Worm (Caenorhabditis elegans) whole organism, L1 larva: ENCODE measurements around the gene sra-6.

Source experiments
- C16A3.4 ChIP-seq: fragments of 150-350 bp; optimal IDR thresholded peaks from 2 replicates; lab custom pipeline; 2014; ENCODE audit warnings: missing biosample characterization, missing genetic modification characterization
- ama-1 ChIP-seq: fragments of 150-350 bp; optimal IDR thresholded peaks from 2 replicates; lab custom pipeline; 2014
- blmp-1 ChIP-seq: fragments of 150-350 bp; optimal IDR thresholded peaks from 2 replicates; lab custom pipeline; 2014; ENCODE audit warnings: missing biosample characterization, missing genetic modification characterization
- ceh-82 ChIP-seq, 3 experiments: fragments of 150-350 bp in 1 of 3; sonication (generic microtip) in 2 of 3; optimal IDR thresholded peaks; 2 replicates each; lab custom pipeline; 2014 to 2017; ENCODE audit warnings: missing biosample characterization in 3 of 3, missing genetic modification characterization in 3 of 3
- ceh-88 ChIP-seq: fragments of 200-800 bp; sonication (Bioruptor generic); IDR thresholded peaks from 2 replicates; pipeline ENCODE4 v1.3.6; 2022; ENCODE audit warnings: missing genetic modification characterization, missing compliant biosample characterization
- ceh-90 ChIP-seq: sonication (generic microtip); optimal IDR thresholded peaks from 2 replicates; lab custom pipeline; 2016; ENCODE audit warnings: missing genetic modification characterization, missing compliant biosample characterization
- ces-1 ChIP-seq: fragments of 150-350 bp; optimal IDR thresholded peaks from 2 replicates; lab custom pipeline; 2014; ENCODE audit warnings: missing biosample characterization, missing genetic modification reagents, missing genetic modification characterization
- dpl-1 ChIP-seq, 3 experiments: fragments of 150-350 bp in 2 of 3; sonication (generic microtip) in 1 of 3; optimal IDR thresholded peaks; 2 replicates each; lab custom pipeline; 2014 to 2017; ENCODE audit warnings: missing biosample characterization in 3 of 3, missing genetic modification characterization in 3 of 3, missing genetic modification reagents in 3 of 3
- dsc-1 ChIP-seq: sonication (generic microtip); optimal IDR thresholded peaks from 2 replicates; lab custom pipeline; 2016; ENCODE audit warnings: mild to moderate bottlenecking, missing genetic modification characterization, missing compliant biosample characterization
- efl-1 ChIP-seq, 4 experiments: fragments of 150-350 bp; optimal IDR thresholded peaks in 3 of 4; peaks in 1 of 4; 1 replicate in 1 of 4; 2 replicates in 3 of 4; lab custom pipeline; 2014; ENCODE audit warnings: missing biosample characterization in 2 of 4, missing genetic modification characterization in 2 of 4, missing genetic modification reagents in 2 of 4
- efl-3 ChIP-seq: fragments of 200-800 bp; sonication (Bioruptor generic); optimal IDR thresholded peaks from 2 replicates; lab custom pipeline; 2018; ENCODE audit warnings: mild to moderate bottlenecking, missing genetic modification characterization, missing compliant biosample characterization
- egl-13 ChIP-seq: sonication (generic microtip); optimal IDR thresholded peaks from 2 replicates; lab custom pipeline; 2016; ENCODE audit warnings: missing genotype, missing genetic modification reagents, missing genetic modification characterization, missing compliant biosample characterization
- egl-27 ChIP-seq, 2 experiments: fragments of 150-350 bp in 1 of 2; sonication (generic microtip); optimal IDR thresholded peaks; 3 replicates each; lab custom pipeline; 2017 to 2018; ENCODE audit warnings: missing biosample characterization in 2 of 2, missing genetic modification characterization in 2 of 2, missing genetic modification reagents in 2 of 2
- elt-3 ChIP-seq, 6 experiments: fragments of 150-350 bp in 1 of 6; sonication (generic microtip); optimal IDR thresholded peaks; 2 replicates each; lab custom pipeline; 2017 to 2018; ENCODE audit warnings: missing biosample characterization in 6 of 6, missing genetic modification characterization in 6 of 6, inconsistent platforms in 1 of 6
- fkh-10 ChIP-seq: sonication (generic microtip); optimal IDR thresholded peaks from 2 replicates; lab custom pipeline; 2017; ENCODE audit warnings: missing biosample characterization, missing genetic modification reagents, missing genetic modification characterization
- grh-1 ChIP-seq: fragments of 200-800 bp; sonication (Bioruptor generic); IDR thresholded peaks from 2 replicates; pipeline ENCODE4 v1.3.6; 2022; ENCODE audit warnings: missing genetic modification reagents, missing genetic modification characterization, missing compliant biosample characterization
- hlh-17 ChIP-seq: fragments of 200-800 bp; sonication (Bioruptor generic); optimal IDR thresholded peaks from 2 replicates; lab custom pipeline; 2018; ENCODE audit warnings: missing genetic modification characterization, mild to moderate bottlenecking, missing compliant biosample characterization, moderate library complexity, borderline replicate concordance
- irx-1 ChIP-seq: sonication (generic microtip); optimal IDR thresholded peaks from 2 replicates; lab custom pipeline; 2016; ENCODE audit warnings: missing genetic modification characterization, missing compliant biosample characterization
- lin-14 ChIP-seq: fragments of 200-800 bp; sonication (Bioruptor generic); optimal IDR thresholded peaks from 2 replicates; lab custom pipeline; 2018; ENCODE audit warnings: mild to moderate bottlenecking, missing genetic modification characterization, moderate library complexity, missing compliant biosample characterization
- lin-35 ChIP-seq, 2 experiments: fragments of 150-350 bp; optimal IDR thresholded peaks; 2 replicates each; lab custom pipeline; 2014; ENCODE audit warnings: missing biosample characterization in 2 of 2, missing genetic modification characterization in 2 of 2, missing genetic modification reagents in 2 of 2
- lin-39 ChIP-seq: fragments of 150-350 bp; optimal IDR thresholded peaks from 2 replicates; lab custom pipeline; 2014; ENCODE audit warnings: missing biosample characterization, missing genetic modification reagents, missing genetic modification characterization
- lsy-2 ChIP-seq, 2 experiments: fragments of 150-350 bp; optimal IDR thresholded peaks; 2 replicates each; lab custom pipeline; 2014; ENCODE audit warnings: missing biosample characterization in 2 of 2, missing genetic modification characterization in 2 of 2
- mab-9 ChIP-seq: fragments of 200-800 bp; sonication (Bioruptor generic); IDR thresholded peaks from 2 replicates; pipeline ENCODE4 v1.3.6; 2022; ENCODE audit warnings: missing genetic modification reagents, missing genetic modification characterization, missing compliant biosample characterization
- nhr-19 ChIP-seq: fragments of 200-800 bp; sonication (Bioruptor generic); conservative IDR thresholded peaks from 2 replicates; pipeline ENCODE4 v1.3.6; 2022; ENCODE audit warnings: missing genetic modification characterization, missing compliant biosample characterization
- nhr-20 ChIP-seq: sonication (generic microtip); optimal IDR thresholded peaks from 2 replicates; lab custom pipeline; 2016; ENCODE audit warnings: mild to moderate bottlenecking, missing genetic modification characterization, missing compliant biosample characterization
- nhr-47 ChIP-seq: sonication (generic microtip); optimal IDR thresholded peaks from 2 replicates; lab custom pipeline; 2016; ENCODE audit warnings: mild to moderate bottlenecking, missing genetic modification characterization, moderate library complexity, missing compliant biosample characterization
- nhr-71 ChIP-seq: sonication (generic microtip); optimal IDR thresholded peaks from 2 replicates; lab custom pipeline; 2016; ENCODE audit warnings: mild to moderate bottlenecking, missing genetic modification characterization, moderate library complexity, missing compliant biosample characterization
- nhr-85 ChIP-seq: sonication (generic microtip); peaks from one replicate; lab custom pipeline; 2016; ENCODE audit warnings: missing genetic modification characterization, inconsistent platforms, missing compliant biosample characterization
- pax-3 ChIP-seq: fragments of 200-800 bp; sonication (Bioruptor generic); optimal IDR thresholded peaks from 2 replicates; lab custom pipeline; 2018; ENCODE audit warnings: mild to moderate bottlenecking, missing genetic modification characterization, moderate library complexity, missing compliant biosample characterization
- pqm-1 ChIP-seq: sonication (generic microtip); optimal IDR thresholded peaks from 3 replicates; lab custom pipeline; 2017; ENCODE audit warnings: missing biosample characterization, missing genetic modification characterization
- snpc-4 ChIP-seq: fragments of 150-350 bp; optimal IDR thresholded peaks from 2 replicates; lab custom pipeline; 2014; ENCODE audit warnings: missing biosample characterization, missing genetic modification characterization
- snu-23 ChIP-seq: sonication (generic microtip); optimal IDR thresholded peaks from 2 replicates; lab custom pipeline; 2016; ENCODE audit warnings: missing genetic modification characterization, missing compliant biosample characterization
- sup-37 ChIP-seq: fragments of 200-800 bp; sonication (Bioruptor generic); optimal IDR thresholded peaks from 2 replicates; lab custom pipeline; 2018; ENCODE audit warnings: mild to moderate bottlenecking, missing genetic modification characterization, missing compliant biosample characterization
- tbx-2 ChIP-seq: sonication (generic microtip); optimal IDR thresholded peaks from 2 replicates; lab custom pipeline; 2016; ENCODE audit warnings: missing genetic modification characterization, missing compliant biosample characterization
- tlp-1 ChIP-seq: fragments of 150-350 bp; optimal IDR thresholded peaks from 2 replicates; lab custom pipeline; 2014; ENCODE audit warnings: missing biosample characterization, missing genetic modification characterization
- unc-130 ChIP-seq: fragments of 150-350 bp; optimal IDR thresholded peaks from 2 replicates; lab custom pipeline; 2017; ENCODE audit warnings: missing biosample characterization, missing genetic modification characterization, inconsistent platforms
- unc-30 ChIP-seq: sonication (generic microtip); optimal IDR thresholded peaks from 2 replicates; lab custom pipeline; 2017; ENCODE audit warnings: missing biosample characterization, missing genetic modification characterization
- vab-15 ChIP-seq: sonication (generic microtip); optimal IDR thresholded peaks from 2 replicates; lab custom pipeline; 2017; ENCODE audit warnings: missing genotype, mild to moderate bottlenecking, missing genetic modification characterization, missing compliant biosample characterization
- zip-4 ChIP-seq: fragments of 200-800 bp; sonication (Bioruptor generic); optimal IDR thresholded peaks from 2 replicates; lab custom pipeline; 2018; ENCODE audit warnings: mild to moderate bottlenecking, missing genetic modification characterization, moderate library complexity, missing compliant biosample characterization
- ztf-11 ChIP-seq, 2 experiments: sonication (generic microtip); optimal IDR thresholded peaks; 2 replicates each; lab custom pipeline; 2016 to 2017; ENCODE audit warnings: missing genetic modification characterization in 2 of 2, missing biosample characterization in 1 of 2, missing compliant biosample characterization in 1 of 2

The sra-6 gene

ce11 chrII:9559929-9560328 lies 9.3 kb upstream of the sra-6 start, which contains the start of gene F35H8.4:
Gene F35H8.4, minus strand, starts transcription at chrII:9560029.
- TF ChIP-seq efl-1 (optimal IDR thresholded peaks at IDR 0.05; lab: Kevin White, UChicago) = no peak
- peak in 1 of 2 experiments; percentile 55 for TF ChIP-seq efl-1 (GFP tag; optimal IDR thresholded peaks at IDR 0.05 in 1 of 2; lab: Kevin White, UChicago)
- TF ChIP-seq efl-3 (GFP tag; lab: Kevin White, UChicago) = no peak
- no peak for TF ChIP-seq unc-130 (tag; lab: Kevin White, UChicago)
- TF ChIP-seq pax-3 = no peak
- TF ChIP-seq lin-39 (tag; lab: Kevin White, UChicago) = no peak
- TF ChIP-seq sup-37 (GFP tag; lab: Kevin White, UChicago) = no peak
- TF ChIP-seq lin-35 (GFP tag; optimal IDR thresholded peaks at IDR 0.05; lab: Kevin White, UChicago) = no peak

- TF ChIP-seq egl-13 (tag; lab: Kevin White, UChicago) (no peak), efl-3 (GFP tag; lab: Kevin White, UChicago) (no peak)
Observed at ce11 chrII:9558906-9559305, 8.3 kb upstream of the sra-6 start.

ce11 chrII:9557437-9558150 lies 7.0 kb upstream of the sra-6 start, which contains the start of gene zfp-2:
Gene zfp-2, plus strand, starts transcription at chrII:9557650.
- TF ChIP-seq lsy-2 (tag; optimal IDR thresholded peaks at IDR 0.05; lab: Kevin White, UChicago) = peak; percentile 12 to 57
- peak; percentile 31 to 43 for TF ChIP-seq efl-1 (optimal IDR thresholded peaks at IDR 0.05; lab: Kevin White, UChicago)
- peak; percentile 31 to 89 for TF ChIP-seq efl-1 (GFP tag; optimal IDR thresholded peaks at IDR 0.05 in 1 of 2; lab: Kevin White, UChicago)
- no peak for TF ChIP-seq ama-1
- TF ChIP-seq hlh-17 (GFP tag; lab: Kevin White, UChicago) = no peak
- no peak for TF ChIP-seq C16A3.4 (tag; lab: Kevin White, UChicago)
- peak in 1 of 3 experiments; percentile 0 for TF ChIP-seq ceh-82 (tag; optimal IDR thresholded peaks at IDR 0.05; lab: Kevin White, UChicago)
- TF ChIP-seq lin-35 (GFP tag; optimal IDR thresholded peaks at IDR 0.05; lab: Kevin White, UChicago) = peak; percentile 26 to 37
- no peak for TF ChIP-seq ceh-88 (GFP tag; lab: Robert Waterston, UW)
- TF ChIP-seq ceh-90 (tag; lab: Kevin White, UChicago) = no peak
- peak; percentile 26 for TF ChIP-seq snu-23
- peak; percentile 21 for TF ChIP-seq blmp-1 (tag; lab: Kevin White, UChicago)
- no peak for TF ChIP-seq tlp-1
- no peak for TF ChIP-seq dsc-1 (tag; lab: Kevin White, UChicago)
- peak in 2 of 3 experiments; percentile 5 to 44 for TF ChIP-seq dpl-1 (GFP tag; optimal IDR thresholded peaks at IDR 0.05; lab: Kevin White, UChicago)
- no peak for TF ChIP-seq pax-3
- no peak for TF ChIP-seq tbx-2 (tag; lab: Kevin White, UChicago)
- peak; percentile 3 for TF ChIP-seq nhr-71
- TF ChIP-seq nhr-20 (tag; lab: Kevin White, UChicago) = peak; percentile 5

- no peak for TF ChIP-seq lin-35 (GFP tag; optimal IDR thresholded peaks at IDR 0.05; lab: Kevin White, UChicago)
- no peak for TF ChIP-seq irx-1 (tag; lab: Kevin White, UChicago)
- no peak for TF ChIP-seq fkh-10 (GFP tag; lab: Kevin White, UChicago)
- no peak for TF ChIP-seq ama-1
- no peak for TF ChIP-seq ces-1 (GFP tag; lab: Kevin White, UChicago)
- no peak for TF ChIP-seq nhr-19 (GFP tag; lab: Robert Waterston, UW)
- no peak for TF ChIP-seq efl-1 (optimal IDR thresholded peaks at IDR 0.05; lab: Kevin White, UChicago)
- no peak for TF ChIP-seq efl-1 (GFP tag; optimal IDR thresholded peaks at IDR 0.05 in 1 of 2; lab: Kevin White, UChicago)
- TF ChIP-seq unc-30 (tag; lab: Kevin White, UChicago) = no peak
Observed at ce11 chrII:9556582-9556981, 6.0 kb upstream of the sra-6 start.

- TF ChIP-seq egl-27 (tag; optimal IDR thresholded peaks at IDR 0.05; lab: Kevin White, UChicago) = no peak
- peak in 1 of 6 experiments; percentile 29 for TF ChIP-seq elt-3 (tag; optimal IDR thresholded peaks at IDR 0.05; lab: Kevin White, UChicago)
- no peak for TF ChIP-seq nhr-19 (GFP tag; lab: Robert Waterston, UW)
- TF ChIP-seq nhr-20 (tag; lab: Kevin White, UChicago) = peak; percentile 9
- TF ChIP-seq nhr-85 (tag; lab: Kevin White, UChicago) = peak; percentile 77
- no peak for TF ChIP-seq zip-4 (GFP tag; lab: Kevin White, UChicago)
- TF ChIP-seq mab-9 = no peak
- TF ChIP-seq lin-14 (GFP tag; lab: Kevin White, UChicago) = peak; percentile 45
- peak in 1 of 2 experiments; percentile 25 for TF ChIP-seq lin-35 (GFP tag; optimal IDR thresholded peaks at IDR 0.05; lab: Kevin White, UChicago)
- no peak for TF ChIP-seq vab-15
- TF ChIP-seq snpc-4 = no peak
- TF ChIP-seq nhr-47 (tag; lab: Kevin White, UChicago) = no peak
- TF ChIP-seq unc-130 (tag; lab: Kevin White, UChicago) = peak; percentile 49
- no peak for TF ChIP-seq pqm-1
- TF ChIP-seq ztf-11 (tag; optimal IDR thresholded peaks at IDR 0.05; lab: Kevin White, UChicago) = no peak
- TF ChIP-seq blmp-1 (tag; lab: Kevin White, UChicago) = peak; percentile 79
- peak; percentile 43; the same call in 1 of the 2 replicates for TF ChIP-seq grh-1 (GFP tag; lab: Robert Waterston, UW)
Observed at ce11 chrII:9554925-9555553, 4.4 kb upstream of the sra-6 start, which contains the start of gene F35H8.2. Gene F35H8.2, plus strand, starts transcription at chrII:9555503.
